Worm (Caenorhabditis elegans): Measurements from ENCODE around the gene F55G1.15.
A peak's percentile ranks its signal among the peaks of the same experiment; 100 is the strongest.

Gene F55G1.15

ce11 chrIV:7507841-7508509 lies 6.7 kb upstream of the F55G1.15 start, which contains the start of the genes vdac-1 and R05G6.5 (continued):
- TF ChIP-seq sea-2 (GFP tag; optimal IDR thresholded peaks at IDR 0.05): no peak
- TF ChIP-seq daf-12 (tag; optimal IDR thresholded peaks at IDR 0.05): no peak
- peak; percentile 41 for TF ChIP-seq pqm-1 (tag; optimal IDR thresholded peaks at IDR 0.05)

ce11 chrIV:7507305-7507704 lies 6.1 kb upstream of the F55G1.15 start:
- TF ChIP-seq lin-15B (tag; optimal IDR thresholded peaks at IDR 0.05): peak; percentile 23
- TF ChIP-seq sea-2 (GFP tag; optimal IDR thresholded peaks at IDR 0.05): no peak
- no peak for TF ChIP-seq fkh-2 (tag; optimal IDR thresholded peaks at IDR 0.05)
- TF ChIP-seq ama-1 (optimal IDR thresholded peaks at IDR 0.05): peak; percentile 83
- no peak for TF ChIP-seq skn-1 (tag; optimal IDR thresholded peaks at IDR 0.05)
- TF ChIP-seq mml-1 (tag; optimal IDR thresholded peaks at IDR 0.05): no peak
- no peak for TF ChIP-seq fos-1 (tag; optimal IDR thresholded peaks at IDR 0.05)
- no peak for TF ChIP-seq elt-3 (tag; optimal IDR thresholded peaks at IDR 0.05)
- no peak for TF ChIP-seq R02D3.7 (tag; optimal IDR thresholded peaks at IDR 0.05)
- TF ChIP-seq unc-39 (tag; optimal IDR thresholded peaks at IDR 0.05): no peak
- TF ChIP-seq aly-2 (tag; optimal IDR thresholded peaks at IDR 0.05): no peak
- peak; percentile 52 for TF ChIP-seq nhr-43 (tag; optimal IDR thresholded peaks at IDR 0.05; ENCODE audit: poor library complexity, severe bottlenecking)
- no peak for TF ChIP-seq nhr-12 (tag; optimal IDR thresholded peaks at IDR 0.05)
- no peak for TF ChIP-seq ceh-82 (tag; optimal IDR thresholded peaks at IDR 0.05)
- TF ChIP-seq elt-2 (tag; optimal IDR thresholded peaks at IDR 0.05): peak; percentile 37
- TF ChIP-seq nhr-237 (tag; optimal IDR thresholded peaks at IDR 0.05): no peak
- no peak for TF ChIP-seq ZK546.5 (tag; optimal IDR thresholded peaks at IDR 0.05)
- TF ChIP-seq nhr-11 (tag; optimal IDR thresholded peaks at IDR 0.05): no peak
- no peak for TF ChIP-seq tbx-2 (tag; optimal IDR thresholded peaks at IDR 0.05)
- no peak for TF ChIP-seq snpc-4 (tag; optimal IDR thresholded peaks at IDR 0.05)
- TF ChIP-seq pqm-1 (tag; optimal IDR thresholded peaks at IDR 0.05): no peak
- TF ChIP-seq unc-62 (GFP tag; optimal IDR thresholded peaks at IDR 0.05): no peak
- no peak for TF ChIP-seq egl-5 (tag; optimal IDR thresholded peaks at IDR 0.05)
- TF ChIP-seq ztf-4 (tag; optimal IDR thresholded peaks at IDR 0.05): no peak
- no peak for TF ChIP-seq ceh-28 (tag; optimal IDR thresholded peaks at IDR 0.05)
- TF ChIP-seq ceh-16 (tag; optimal IDR thresholded peaks at IDR 0.05): no peak
- no peak for TF ChIP-seq elt-1 (tag; optimal IDR thresholded peaks at IDR 0.05)
- no peak for TF ChIP-seq nhr-67 (tag; optimal IDR thresholded peaks at IDR 0.05)
- TF ChIP-seq eor-1 (tag; optimal IDR thresholded peaks at IDR 0.05): no peak
- no peak for TF ChIP-seq nhr-77 (tag; optimal IDR thresholded peaks at IDR 0.05)
- TF ChIP-seq fkh-10 (GFP tag; optimal IDR thresholded peaks at IDR 0.05): no peak
- TF ChIP-seq hmg-11 (tag; optimal IDR thresholded peaks at IDR 0.05): no peak
- no peak for TF ChIP-seq zag-1 (tag; optimal IDR thresholded peaks at IDR 0.05)
- no peak for TF ChIP-seq lin-39 (tag; optimal IDR thresholded peaks at IDR 0.05)
- no peak for TF ChIP-seq egl-27 (tag; optimal IDR thresholded peaks at IDR 0.05)
- no peak for TF ChIP-seq nhr-76 (tag; optimal IDR thresholded peaks at IDR 0.05)
- TF ChIP-seq nhr-28 (tag; optimal IDR thresholded peaks at IDR 0.05): no peak
- TF ChIP-seq ztf-11 (tag; optimal IDR thresholded peaks at IDR 0.05): no peak
- TF ChIP-seq jun-1 (tag; optimal IDR thresholded peaks at IDR 0.05): no peak
- TF ChIP-seq lsy-12 (tag; optimal IDR thresholded peaks at IDR 0.05): no peak
- TF ChIP-seq nhr-25 (tag; optimal IDR thresholded peaks at IDR 0.05): peak; percentile 33
- no peak for TF ChIP-seq ceh-9 (tag; optimal IDR thresholded peaks at IDR 0.05)
- no peak for TF ChIP-seq mdl-1 (tag; optimal IDR thresholded peaks at IDR 0.05)
- no peak for TF ChIP-seq daf-12 (tag; optimal IDR thresholded peaks at IDR 0.05)
- TF ChIP-seq nfya-1 (tag; optimal IDR thresholded peaks at IDR 0.05; ENCODE audit: insufficient read depth): no peak
- peak; percentile 66 for TF ChIP-seq pha-4 (tag; optimal IDR thresholded peaks at IDR 0.05)
- TF ChIP-seq nhr-23 (tag; optimal IDR thresholded peaks at IDR 0.05): peak; percentile 29

All from whole organism, L3 larva.